Worm (Caenorhabditis elegans) whole organism, midembryonic: ENCODE measurements around the gene T05C12.4.

ENCODE experiments used
- T22C8.4 ChIP-seq: fragments of 200-800 bp; sonication (Bioruptor generic); IDR thresholded peaks from 2 replicates; pipeline ENCODE4 v1.3.6; 2022; ENCODE audit warnings: missing genetic modification characterization, missing compliant biosample characterization
- cog-1 ChIP-seq: sonication (generic microtip); optimal IDR thresholded peaks from 2 replicates; lab custom pipeline; 2016; ENCODE audit warnings: missing genetic modification characterization, missing compliant biosample characterization
- flt-1 ChIP-seq: fragments of 200-800 bp; sonication (Bioruptor generic); IDR thresholded peaks from 2 replicates; pipeline ENCODE4 v1.3.6; 2022; ENCODE audit warnings: missing genetic modification characterization, missing compliant biosample characterization
- klf-2 ChIP-seq: fragments of 200-800 bp; sonication (Bioruptor generic); conservative IDR thresholded peaks from 2 replicates; pipeline ENCODE4 v1.3.6; 2022; ENCODE audit warnings: missing genetic modification reagents, missing genetic modification characterization, missing compliant biosample characterization
- med-1 ChIP-seq: sonication (generic microtip); optimal IDR thresholded peaks from 2 replicates; lab custom pipeline; 2017; ENCODE audit warnings: missing genetic modification characterization, mild to moderate bottlenecking, missing compliant biosample characterization, antibody characterized with exemption, missing genetic modification reagents; ENCODE audit not compliant: insufficient read depth
- ref-1 ChIP-seq: fragments of 200-800 bp; sonication (Bioruptor generic); conservative IDR thresholded peaks from 2 replicates; pipeline ENCODE4 v1.3.6; 2022; ENCODE audit warnings: missing genetic modification reagents, missing genetic modification characterization, missing compliant biosample characterization
- tab-1 ChIP-seq: fragments of 200-800 bp; sonication (Bioruptor generic); IDR thresholded peaks from 2 replicates; pipeline ENCODE4 v1.3.6; 2022; ENCODE audit warnings: missing genetic modification characterization, missing compliant biosample characterization
- ztf-23 ChIP-seq: fragments of 200-800 bp; sonication (Bioruptor generic); IDR thresholded peaks from 2 replicates; pipeline ENCODE4 v1.3.6; 2022; ENCODE audit warnings: missing genetic modification reagents, missing genetic modification characterization, missing compliant biosample characterization
- ztf-29 ChIP-seq: fragments of 200-800 bp; sonication (Bioruptor generic); IDR thresholded peaks from 2 replicates; pipeline ENCODE4 v1.3.6; 2022; ENCODE audit warnings: missing genetic modification reagents, missing genetic modification characterization, missing compliant biosample characterization

The T05C12.4 gene

ce11 chrII:8180281-8180680 is at the start of gene T05C12.4:
Gene T05C12.4, minus strand, starts transcription at chrII:8180381.
- TF ChIP-seq ztf-29 (GFP tag; lab: Robert Waterston, UW) (no peak), klf-2 (no peak), cog-1 (no peak), ztf-23 (GFP tag; lab: Robert Waterston, UW) (no peak), ref-1 (no peak), T22C8.4 (no peak), tab-1 (GFP tag; lab: Robert Waterston, UW) (no peak), flt-1 (GFP tag; lab: Robert Waterston, UW) (no peak), med-1 (no peak)

- TF ChIP-seq tab-1 (GFP tag; lab: Robert Waterston, UW), result no peak
- TF ChIP-seq ztf-23 (GFP tag; lab: Robert Waterston, UW), result no peak
- TF ChIP-seq ztf-29 (GFP tag; lab: Robert Waterston, UW), result no peak
- no peak for TF ChIP-seq T22C8.4
- no peak for TF ChIP-seq ref-1
- TF ChIP-seq med-1, result no peak
- no peak for TF ChIP-seq cog-1
- no peak for TF ChIP-seq flt-1 (GFP tag; lab: Robert Waterston, UW)
- no peak for TF ChIP-seq klf-2
Observed at ce11 chrII:8226475-8226874, 46.3 kb upstream of the T05C12.4 start.

ce11 chrII:8225914-8226313 is 45.7 kb upstream of the T05C12.4 start:
- no peak for TF ChIP-seq ztf-23 (GFP tag; lab: Robert Waterston, UW)
- no peak for TF ChIP-seq tab-1 (GFP tag; lab: Robert Waterston, UW)
- TF ChIP-seq ref-1, result no peak
- no peak for TF ChIP-seq klf-2
- no peak for TF ChIP-seq med-1
- TF ChIP-seq T22C8.4, result no peak
- no peak for TF ChIP-seq flt-1 (GFP tag; lab: Robert Waterston, UW)
- no peak for TF ChIP-seq cog-1
- TF ChIP-seq ztf-29 (GFP tag; lab: Robert Waterston, UW), result no peak

ce11 chrII:8225347-8225746 is 45.2 kb upstream of the T05C12.4 start:
- TF ChIP-seq cog-1, result no peak
- no peak for TF ChIP-seq T22C8.4
- no peak for TF ChIP-seq med-1
- no peak for TF ChIP-seq ztf-23 (GFP tag; lab: Robert Waterston, UW)
- no peak for TF ChIP-seq klf-2
- TF ChIP-seq ztf-29 (GFP tag; lab: Robert Waterston, UW), result no peak
- no peak for TF ChIP-seq flt-1 (GFP tag; lab: Robert Waterston, UW)
- TF ChIP-seq tab-1 (GFP tag; lab: Robert Waterston, UW), result no peak
- no peak for TF ChIP-seq ref-1

DNA sequence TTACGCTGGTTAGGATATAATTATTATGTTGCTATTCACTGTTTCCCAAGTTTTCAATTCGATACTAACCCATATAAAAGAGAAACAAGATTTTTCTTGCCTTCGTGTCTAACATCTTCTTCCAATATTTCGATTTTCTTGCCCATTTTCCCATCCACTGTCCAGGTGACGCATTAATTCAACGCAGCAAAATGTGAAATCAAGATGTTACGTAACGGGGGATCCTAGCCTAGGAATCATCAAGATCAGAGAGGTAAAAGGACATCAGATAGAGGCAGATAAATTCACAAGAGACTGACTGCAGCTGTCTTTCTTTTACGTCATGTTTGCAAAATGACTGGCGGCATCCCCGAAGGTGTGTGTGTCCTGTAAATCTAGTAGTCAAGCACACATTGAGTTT is 44.4 kb upstream of the T05C12.4 start:
- no peak for TF ChIP-seq tab-1 (GFP tag; lab: Robert Waterston, UW)
- no peak for TF ChIP-seq klf-2
- no peak for TF ChIP-seq cog-1
- TF ChIP-seq T22C8.4, result no peak
- TF ChIP-seq med-1, result no peak
- TF ChIP-seq ref-1, result no peak
- TF ChIP-seq ztf-23 (GFP tag; lab: Robert Waterston, UW), result no peak
- no peak for TF ChIP-seq ztf-29 (GFP tag; lab: Robert Waterston, UW)
- TF ChIP-seq flt-1 (GFP tag; lab: Robert Waterston, UW), result no peak

DNA sequence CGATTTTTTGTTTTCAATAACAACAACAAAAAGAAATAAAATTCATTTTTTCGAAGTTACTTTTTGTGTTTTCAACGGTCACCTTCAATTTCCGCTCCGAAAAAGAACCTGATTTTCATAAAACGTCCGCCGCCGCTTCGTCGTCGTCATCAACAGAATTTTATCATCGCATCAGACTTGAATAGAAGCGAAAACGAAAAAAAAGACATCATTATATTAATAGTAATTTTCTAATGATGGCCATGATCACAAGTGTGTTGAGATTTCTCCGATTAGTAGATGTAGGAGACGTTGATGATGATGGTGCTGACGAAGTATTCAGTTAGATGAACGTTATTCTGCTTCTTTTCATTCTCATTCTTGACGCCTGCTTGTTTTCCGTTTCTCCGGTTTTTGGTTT is 43.8 kb upstream of the T05C12.4 start:
- no peak for TF ChIP-seq flt-1 (GFP tag; lab: Robert Waterston, UW)
- no peak for TF ChIP-seq klf-2

ce11 chrII:8223422-8223821 is 43.2 kb upstream of the T05C12.4 start:
- TF ChIP-seq ztf-23 (GFP tag; lab: Robert Waterston, UW), result no peak
- no peak for TF ChIP-seq ref-1
- no peak for TF ChIP-seq cog-1
- TF ChIP-seq T22C8.4, result no peak
- TF ChIP-seq klf-2, result no peak
- no peak for TF ChIP-seq med-1
- TF ChIP-seq flt-1 (GFP tag; lab: Robert Waterston, UW), result no peak
- no peak for TF ChIP-seq ztf-29 (GFP tag; lab: Robert Waterston, UW)
- TF ChIP-seq tab-1 (GFP tag; lab: Robert Waterston, UW), result no peak

DNA sequence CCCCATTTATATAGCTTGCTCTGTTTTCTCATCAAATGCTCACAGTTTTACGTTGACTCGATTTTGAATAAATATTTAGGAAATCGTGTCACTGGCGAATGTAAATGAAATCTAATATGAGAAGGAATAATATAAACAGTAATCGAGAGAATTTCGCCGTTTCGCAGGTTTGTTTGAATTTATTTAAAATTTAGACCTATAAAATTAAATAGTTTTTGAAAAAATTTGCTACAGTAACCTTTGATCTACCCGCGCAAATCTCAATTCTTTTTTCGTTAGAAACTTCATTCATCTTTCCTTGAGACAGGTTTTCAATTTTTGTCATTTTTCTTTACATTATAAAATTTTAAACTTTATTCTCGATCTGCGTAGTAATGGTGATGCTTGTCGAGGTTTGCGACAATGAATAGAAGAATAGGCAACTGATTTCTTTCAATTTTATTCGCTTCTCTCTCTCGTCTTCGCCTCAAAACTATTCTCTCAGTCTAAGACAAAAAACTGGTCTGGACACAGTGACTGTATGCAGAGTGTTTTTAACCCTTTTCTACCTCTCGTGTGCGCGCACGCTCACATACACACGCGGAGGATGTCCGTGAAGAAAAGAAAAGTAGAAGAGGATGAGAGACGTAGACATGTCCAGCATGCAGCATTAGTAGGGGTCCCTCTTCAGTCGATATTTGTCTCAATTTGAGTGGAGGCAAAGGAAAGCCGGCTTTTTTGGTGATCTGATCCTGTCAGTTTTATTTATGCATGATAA is 42.3 kb upstream of the T05C12.4 start, which contains the start of gene dab-1:
dab-1 (plus strand) TSS at position 78 of the 757 bp plus-strand sequence.
- TF ChIP-seq T22C8.4 (no peak), tab-1 (GFP tag; lab: Robert Waterston, UW) (no peak), ztf-29 (GFP tag; lab: Robert Waterston, UW) (no peak), med-1 (no peak), klf-2 (no peak)

ce11 chrII:8220267-8220666 is 40.1 kb upstream of the T05C12.4 start:
- TF ChIP-seq klf-2, result no peak
- no peak for TF ChIP-seq cog-1
- no peak for TF ChIP-seq tab-1 (GFP tag; lab: Robert Waterston, UW)
- TF ChIP-seq T22C8.4, result no peak

- TF ChIP-seq flt-1 (GFP tag; lab: Robert Waterston, UW), result no peak
- TF ChIP-seq ztf-29 (GFP tag; lab: Robert Waterston, UW), result no peak
- TF ChIP-seq tab-1 (GFP tag; lab: Robert Waterston, UW), result no peak
- TF ChIP-seq ref-1, result no peak
- TF ChIP-seq T22C8.4, result no peak
- no peak for TF ChIP-seq cog-1
- no peak for TF ChIP-seq klf-2
- TF ChIP-seq ztf-23 (GFP tag; lab: Robert Waterston, UW), result no peak
- no peak for TF ChIP-seq med-1
Observed at ce11 chrII:8218266-8218665, 38.1 kb upstream of the T05C12.4 start.

- TF ChIP-seq ref-1 (no peak), cog-1 (no peak)
Observed at ce11 chrII:8216922-8217321, 36.7 kb upstream of the T05C12.4 start, which contains the start of gene ifg-1. Gene ifg-1, plus strand, starts transcription at chrII:8217222.
